Fruit fly (Drosophila melanogaster): ENCODE results near the gene Ugt35D1.

- no peak for TF ChIP-seq Dll (optimal IDR thresholded peaks at IDR 0.05)
- TF ChIP-seq CG8478 (optimal IDR thresholded peaks at IDR 0.05) = no peak
These were observed 45.5 kb upstream of the Ugt35D1 start for dm6 chr3R:31440561-31440960.
